Worm (Caenorhabditis elegans) whole organism, L1 larva: Measurements from ENCODE around the gene fipr-2.

Experiments
- aly-2 ChIP-seq: fragments of 150-350 bp; optimal IDR thresholded peaks from 2 replicates; lab custom pipeline; 2014; ENCODE audit warnings: missing biosample characterization, missing genetic modification characterization
- ceh-82 ChIP-seq, 3 experiments: fragments of 150-350 bp in 1 of 3; sonication (generic microtip) in 2 of 3; optimal IDR thresholded peaks; 2 replicates each; lab custom pipeline; 2014 to 2017; ENCODE audit warnings: missing biosample characterization in 3 of 3, missing genetic modification characterization in 3 of 3
- ces-1 ChIP-seq: fragments of 150-350 bp; optimal IDR thresholded peaks from 2 replicates; lab custom pipeline; 2014; ENCODE audit warnings: missing biosample characterization, missing genetic modification reagents, missing genetic modification characterization
- egl-27 ChIP-seq, 2 experiments: fragments of 150-350 bp in 1 of 2; sonication (generic microtip); optimal IDR thresholded peaks; 3 replicates each; lab custom pipeline; 2017 to 2018; ENCODE audit warnings: missing biosample characterization in 2 of 2, missing genetic modification characterization in 2 of 2, missing genetic modification reagents in 2 of 2
- ets-5 ChIP-seq: fragments of 200-800 bp; sonication (Bioruptor generic); IDR thresholded peaks from 2 replicates; pipeline ENCODE4 v1.3.6; 2022; ENCODE audit warnings: missing genetic modification characterization, missing compliant biosample characterization
- hlh-17 ChIP-seq: fragments of 200-800 bp; sonication (Bioruptor generic); optimal IDR thresholded peaks from 2 replicates; lab custom pipeline; 2018; ENCODE audit warnings: missing genetic modification characterization, mild to moderate bottlenecking, missing compliant biosample characterization, moderate library complexity, borderline replicate concordance
- irx-1 ChIP-seq: sonication (generic microtip); optimal IDR thresholded peaks from 2 replicates; lab custom pipeline; 2016; ENCODE audit warnings: missing genetic modification characterization, missing compliant biosample characterization
- jun-1 ChIP-seq: fragments of 150-350 bp; optimal IDR thresholded peaks from 2 replicates; lab custom pipeline; 2014; ENCODE audit warnings: missing biosample characterization, missing genetic modification reagents, missing genetic modification characterization
- nhr-76 ChIP-seq: sonication (generic microtip); optimal IDR thresholded peaks from 2 replicates; lab custom pipeline; 2017; ENCODE audit warnings: missing biosample characterization, missing genetic modification characterization
- pag-3 ChIP-seq: sonication (generic microtip); optimal IDR thresholded peaks from 2 replicates; lab custom pipeline; 2017; ENCODE audit warnings: missing genetic modification characterization, mild to moderate bottlenecking, missing compliant biosample characterization, antibody characterized with exemption, borderline replicate concordance; ENCODE audit not compliant: insufficient read depth
- skn-1 ChIP-seq: fragments of 150-350 bp; optimal IDR thresholded peaks from 2 replicates; lab custom pipeline; 2014; ENCODE audit warnings: missing biosample characterization, missing genetic modification characterization
- unc-62 ChIP-seq: fragments of 150-350 bp; optimal IDR thresholded peaks from 2 replicates; lab custom pipeline; 2014; ENCODE audit warnings: missing biosample characterization, missing genetic modification reagents, missing genetic modification characterization
- zag-1 ChIP-seq: fragments of 150-350 bp; optimal IDR thresholded peaks from 2 replicates; lab custom pipeline; 2014; ENCODE audit warnings: missing biosample characterization, missing genetic modification characterization
- ztf-11 ChIP-seq, 2 experiments: sonication (generic microtip); optimal IDR thresholded peaks; 2 replicates each; lab custom pipeline; 2016 to 2017; ENCODE audit warnings: missing genetic modification characterization in 2 of 2, missing biosample characterization in 1 of 2, missing compliant biosample characterization in 1 of 2

DNA sequence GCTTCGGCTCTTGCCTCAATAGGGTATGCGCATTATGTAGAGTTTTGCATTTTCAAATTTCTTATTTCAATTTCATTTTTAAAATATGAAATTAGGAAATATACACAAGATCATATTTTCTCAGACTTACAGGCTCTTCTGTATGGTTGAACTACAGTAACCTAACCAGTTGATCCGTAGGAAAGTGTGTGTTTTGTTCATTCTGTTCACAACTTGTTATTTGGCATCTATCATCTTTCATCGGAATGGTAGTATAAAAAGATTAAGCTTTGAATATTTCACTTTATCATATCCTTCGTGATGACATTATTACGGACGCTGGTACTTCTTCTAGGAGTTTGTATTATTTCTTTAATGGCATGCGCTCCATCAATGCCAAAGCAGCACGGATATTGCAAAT is 40.8 kb downstream of the fipr-2 start, which contains the start of gene K01D12.10:
- TF ChIP-seq ceh-82 (tag; optimal IDR thresholded peaks at IDR 0.05; lab: Kevin White, UChicago) (no peak), hlh-17 (no peak), skn-1 (tag; lab: Kevin White, UChicago) (no peak), zag-1 (tag; lab: Kevin White, UChicago) (no peak), pag-3 (no peak), ces-1 (no peak), unc-62 (no peak), irx-1 (tag; lab: Kevin White, UChicago) (no peak), egl-27 (tag; optimal IDR thresholded peaks at IDR 0.05; lab: Kevin White, UChicago) (no peak), nhr-76 (tag; lab: Kevin White, UChicago) (no peak), ets-5 (no peak), ztf-11 (tag; optimal IDR thresholded peaks at IDR 0.05; lab: Kevin White, UChicago) (no peak), jun-1 (tag; lab: Kevin White, UChicago) (no peak), aly-2 (tag; lab: Kevin White, UChicago) (no peak)
